Worm (Caenorhabditis elegans) whole organism, late embryonic: ENCODE measurements around the gene acc-1.

Experiments
- ceh-24 ChIP-seq: sonication (generic microtip); optimal IDR thresholded peaks from 2 replicates; lab custom pipeline; 2016; ENCODE audit warnings: mild to moderate bottlenecking, missing genetic modification characterization, missing compliant biosample characterization
- ceh-48 ChIP-seq: sonication (generic microtip); optimal IDR thresholded peaks from 2 replicates; lab custom pipeline; 2016; ENCODE audit warnings: missing genetic modification characterization, inconsistent platforms, missing compliant biosample characterization
- dmd-4 ChIP-seq: sonication (generic microtip); optimal IDR thresholded peaks from 2 replicates; lab custom pipeline; 2016; ENCODE audit warnings: borderline replicate concordance, missing genetic modification characterization, missing compliant biosample characterization
- elt-4 ChIP-seq: sonication (generic microtip); optimal IDR thresholded peaks from 2 replicates; lab custom pipeline; 2016; ENCODE audit warnings: missing genetic modification characterization, missing compliant biosample characterization
- eyg-1 ChIP-seq: sonication (generic microtip); optimal IDR thresholded peaks from 2 replicates; lab custom pipeline; 2016; ENCODE audit warnings: missing genotype, missing genetic modification characterization, missing compliant biosample characterization
- nhr-11 ChIP-seq: fragments of 150-350 bp; optimal IDR thresholded peaks from 2 replicates; lab custom pipeline; 2014; ENCODE audit warnings: missing biosample characterization, missing genetic modification characterization
- pha-4 ChIP-seq: fragments of 150-350 bp; optimal IDR thresholded peaks from 2 replicates; lab custom pipeline; 2018; ENCODE audit warnings: missing biosample characterization, missing genetic modification reagents, missing genetic modification characterization
- sox-4 ChIP-seq: sonication (generic microtip); optimal IDR thresholded peaks from 2 replicates; lab custom pipeline; 2017; ENCODE audit warnings: mild to moderate bottlenecking, missing genetic modification characterization, inconsistent platforms, missing compliant biosample characterization
- tbx-2 ChIP-seq: sonication (generic microtip); optimal IDR thresholded peaks from 2 replicates; lab custom pipeline; 2016; ENCODE audit warnings: missing genetic modification characterization, missing compliant biosample characterization

DNA sequence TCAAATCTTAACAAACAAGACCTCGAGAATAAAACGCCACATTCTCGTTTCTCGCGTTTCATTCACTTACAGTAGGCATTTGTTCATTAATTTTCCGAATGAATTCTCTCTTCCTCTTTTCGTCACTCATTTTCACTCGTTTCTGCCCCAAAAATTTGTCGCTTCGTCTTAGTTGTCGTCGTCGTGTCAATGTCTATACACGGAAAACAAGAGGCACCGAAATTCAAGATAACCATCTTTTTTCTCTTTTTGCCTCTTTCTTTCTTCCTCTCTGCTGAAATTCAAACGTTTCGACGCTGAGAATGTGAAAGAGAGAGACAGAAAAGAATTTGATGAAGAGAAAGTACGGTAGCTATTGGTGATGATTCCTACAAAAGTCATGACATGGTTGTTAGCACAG, 39.8 kb upstream of the acc-1 start:
- TF ChIP-seq elt-4, result no peak
- no peak for TF ChIP-seq tbx-2 (tag; lab: Kevin White, UChicago)
- TF ChIP-seq ceh-24 (tag; lab: Kevin White, UChicago), result no peak
- no peak for TF ChIP-seq nhr-11 (tag; lab: Kevin White, UChicago)
- no peak for TF ChIP-seq sox-4 (tag; lab: Kevin White, UChicago)
- no peak for TF ChIP-seq eyg-1 (tag; lab: Kevin White, UChicago)
- no peak for TF ChIP-seq ceh-48 (tag; lab: Kevin White, UChicago)
- no peak for TF ChIP-seq dmd-4 (tag; lab: Kevin White, UChicago)
- no peak for TF ChIP-seq pha-4 (tag; lab: Kevin White, UChicago)
